Worm (Caenorhabditis elegans) whole organism, midembryonic: Measurements from ENCODE around the gene T05H10.4.

ENCODE experiments used
- cog-1 ChIP-seq: sonication (generic microtip); optimal IDR thresholded peaks from 2 replicates; lab custom pipeline; 2016; ENCODE audit warnings: missing genetic modification characterization, missing compliant biosample characterization
- flt-1 ChIP-seq: fragments of 200-800 bp; sonication (Bioruptor generic); IDR thresholded peaks from 2 replicates; pipeline ENCODE4 v1.3.6; 2022; ENCODE audit warnings: missing genetic modification characterization, missing compliant biosample characterization
- klf-2 ChIP-seq: fragments of 200-800 bp; sonication (Bioruptor generic); conservative IDR thresholded peaks from 2 replicates; pipeline ENCODE4 v1.3.6; 2022; ENCODE audit warnings: missing genetic modification reagents, missing genetic modification characterization, missing compliant biosample characterization
- med-1 ChIP-seq: sonication (generic microtip); optimal IDR thresholded peaks from 2 replicates; lab custom pipeline; 2017; ENCODE audit warnings: missing genetic modification characterization, mild to moderate bottlenecking, missing compliant biosample characterization, antibody characterized with exemption, missing genetic modification reagents; ENCODE audit not compliant: insufficient read depth
- ref-1 ChIP-seq: fragments of 200-800 bp; sonication (Bioruptor generic); conservative IDR thresholded peaks from 2 replicates; pipeline ENCODE4 v1.3.6; 2022; ENCODE audit warnings: missing genetic modification reagents, missing genetic modification characterization, missing compliant biosample characterization
- tab-1 ChIP-seq: fragments of 200-800 bp; sonication (Bioruptor generic); IDR thresholded peaks from 2 replicates; pipeline ENCODE4 v1.3.6; 2022; ENCODE audit warnings: missing genetic modification characterization, missing compliant biosample characterization
- ztf-23 ChIP-seq: fragments of 200-800 bp; sonication (Bioruptor generic); IDR thresholded peaks from 2 replicates; pipeline ENCODE4 v1.3.6; 2022; ENCODE audit warnings: missing genetic modification reagents, missing genetic modification characterization, missing compliant biosample characterization

- no peak for TF ChIP-seq med-1 (GFP tag; lab: Kevin White, UChicago)
- TF ChIP-seq ref-1 = no peak
- no peak for TF ChIP-seq flt-1
- no peak for TF ChIP-seq cog-1
- TF ChIP-seq tab-1 (GFP tag; lab: Robert Waterston, UW) = no peak
- no peak for TF ChIP-seq ztf-23 (GFP tag; lab: Robert Waterston, UW)
- no peak for TF ChIP-seq klf-2 (GFP tag; lab: Robert Waterston, UW)
Observed at ce11 chrII:8006962-8007361, 46.0 kb upstream of the T05H10.4 start.
